Worm (Caenorhabditis elegans) whole organism, L3 larva: ENCODE measurements around the gene fbxb-95.

ENCODE experiments used
- ZK546.5 ChIP-seq: sonication (generic microtip); optimal IDR thresholded peaks from 2 replicates; lab custom pipeline; 2017; ENCODE audit warnings: missing biosample characterization, missing genetic modification characterization
- aly-2 ChIP-seq: fragments of 150-350 bp; optimal IDR thresholded peaks from 2 replicates; lab custom pipeline; 2014; ENCODE audit warnings: missing biosample characterization, missing genetic modification characterization
- ama-1 ChIP-seq: fragments of 150-350 bp; optimal IDR thresholded peaks from 2 replicates; lab custom pipeline; 2018
- ceh-16 ChIP-seq: sonication (generic microtip); optimal IDR thresholded peaks from 2 replicates; lab custom pipeline; 2017; ENCODE audit warnings: missing biosample characterization, missing genetic modification characterization
- ceh-28 ChIP-seq: fragments of 150-350 bp; optimal IDR thresholded peaks from 2 replicates; lab custom pipeline; 2014; ENCODE audit warnings: missing biosample characterization, missing genetic modification reagents, missing genetic modification characterization
- ceh-9 ChIP-seq: sonication (generic microtip); optimal IDR thresholded peaks from 2 replicates; lab custom pipeline; 2018; ENCODE audit warnings: missing biosample characterization, missing genetic modification characterization
- egl-27 ChIP-seq: sonication (generic microtip); optimal IDR thresholded peaks from 4 replicates; lab custom pipeline; 2017; ENCODE audit warnings: missing biosample characterization, missing genetic modification reagents, missing genetic modification characterization
- egl-5 ChIP-seq: fragments of 150-350 bp; optimal IDR thresholded peaks from 2 replicates; lab custom pipeline; 2017; ENCODE audit warnings: missing biosample characterization, missing genetic modification reagents, missing genetic modification characterization, inconsistent platforms
- elt-1 ChIP-seq: fragments of 150-350 bp; optimal IDR thresholded peaks from 2 replicates; lab custom pipeline; 2014; ENCODE audit warnings: missing biosample characterization, missing genetic modification characterization
- elt-2 ChIP-seq: sonication (generic microtip); optimal IDR thresholded peaks from 2 replicates; lab custom pipeline; 2016; ENCODE audit warnings: missing genetic modification reagents, mild to moderate bottlenecking, missing genetic modification characterization, missing compliant biosample characterization
- elt-3 ChIP-seq, 3 experiments: fragments of 150-350 bp in 1 of 3; sonication (generic microtip) in 2 of 3; optimal IDR thresholded peaks; 2 replicates in 2 of 3; 4 replicates in 1 of 3; lab custom pipeline; 2014 to 2017; ENCODE audit warnings: missing biosample characterization in 3 of 3, missing genetic modification characterization in 3 of 3
- fkh-2 ChIP-seq: fragments of 150-350 bp; optimal IDR thresholded peaks from 2 replicates; lab custom pipeline; 2014; ENCODE audit warnings: missing biosample characterization, missing genetic modification reagents, missing genetic modification characterization
- fos-1 ChIP-seq: fragments of 150-350 bp; optimal IDR thresholded peaks from 2 replicates; lab custom pipeline; 2014; ENCODE audit warnings: missing biosample characterization, missing genetic modification characterization
- hmg-11 ChIP-seq: sonication (generic microtip); optimal IDR thresholded peaks from 2 replicates; lab custom pipeline; 2016; ENCODE audit warnings: missing genetic modification characterization, missing compliant biosample characterization
- jun-1 ChIP-seq: fragments of 150-350 bp; optimal IDR thresholded peaks from 2 replicates; lab custom pipeline; 2014; ENCODE audit warnings: missing biosample characterization, missing genetic modification reagents, missing genetic modification characterization
- lin-39 ChIP-seq: fragments of 150-350 bp; optimal IDR thresholded peaks from 2 replicates; lab custom pipeline; 2018; ENCODE audit warnings: missing biosample characterization, missing genetic modification reagents, missing genetic modification characterization
- lsy-12 ChIP-seq: sonication (generic microtip); optimal IDR thresholded peaks from 2 replicates; lab custom pipeline; 2016; ENCODE audit warnings: mild to moderate bottlenecking, missing genetic modification characterization, missing compliant biosample characterization
- mdl-1 ChIP-seq: fragments of 150-350 bp; optimal IDR thresholded peaks from 2 replicates; lab custom pipeline; 2014; ENCODE audit warnings: missing biosample characterization, missing genetic modification characterization
- mml-1 ChIP-seq: fragments of 150-350 bp; sonication (generic microtip); optimal IDR thresholded peaks from 3 replicates; lab custom pipeline; 2014; ENCODE audit warnings: missing biosample characterization, missing genetic modification characterization
- nfya-1 ChIP-seq: sonication (generic microtip); optimal IDR thresholded peaks from 2 replicates; lab custom pipeline; 2017; ENCODE audit warnings: missing genetic modification characterization, mild to moderate bottlenecking, missing compliant biosample characterization, antibody characterized with exemption, moderate library complexity; ENCODE audit not compliant: insufficient read depth
- nhr-12 ChIP-seq: fragments of 150-350 bp; optimal IDR thresholded peaks from 2 replicates; lab custom pipeline; 2014; ENCODE audit warnings: missing biosample characterization, missing genetic modification characterization
- nhr-23 ChIP-seq: fragments of 150-350 bp; optimal IDR thresholded peaks from 2 replicates; lab custom pipeline; 2014; ENCODE audit warnings: missing biosample characterization, missing genetic modification reagents, missing genetic modification characterization
- nhr-237 ChIP-seq: fragments of 150-350 bp; optimal IDR thresholded peaks from 2 replicates; lab custom pipeline; 2014; ENCODE audit warnings: missing biosample characterization, missing genetic modification characterization
- nhr-28 ChIP-seq: fragments of 150-350 bp; optimal IDR thresholded peaks from 2 replicates; lab custom pipeline; 2014; ENCODE audit warnings: missing biosample characterization, missing genetic modification characterization
- nhr-43 ChIP-seq: sonication (generic microtip); optimal IDR thresholded peaks from 2 replicates; lab custom pipeline; 2016; ENCODE audit warnings: mild to moderate bottlenecking, missing genetic modification characterization, missing compliant biosample characterization; ENCODE audit not compliant: poor library complexity, severe bottlenecking
- nhr-67 ChIP-seq: fragments of 150-350 bp; optimal IDR thresholded peaks from 2 replicates; lab custom pipeline; 2014; ENCODE audit warnings: missing biosample characterization, missing genetic modification characterization
- nhr-76 ChIP-seq: fragments of 150-350 bp; sonication (generic microtip); optimal IDR thresholded peaks from 5 replicates; lab custom pipeline; 2014; ENCODE audit warnings: missing biosample characterization, missing genetic modification characterization
- pha-4 ChIP-seq: fragments of 150-350 bp; optimal IDR thresholded peaks from 2 replicates; lab custom pipeline; 2014; ENCODE audit warnings: missing biosample characterization, missing genetic modification reagents, missing genetic modification characterization
- pqm-1 ChIP-seq: fragments of 150-350 bp; optimal IDR thresholded peaks from 2 replicates; lab custom pipeline; 2017; ENCODE audit warnings: missing biosample characterization, missing genetic modification characterization, inconsistent platforms
- sea-2 ChIP-seq: fragments of 150-350 bp; sonication (generic microtip); optimal IDR thresholded peaks from 4 replicates; lab custom pipeline; 2014; ENCODE audit warnings: missing biosample characterization, missing genetic modification reagents, missing genetic modification characterization
- skn-1 ChIP-seq: fragments of 150-350 bp; optimal IDR thresholded peaks from 2 replicates; lab custom pipeline; 2014; ENCODE audit warnings: missing biosample characterization, missing genetic modification characterization
- snpc-4 ChIP-seq: fragments of 150-350 bp; optimal IDR thresholded peaks from 2 replicates; lab custom pipeline; 2014; ENCODE audit warnings: missing biosample characterization, missing genetic modification characterization
- tbx-2 ChIP-seq: sonication (generic microtip); optimal IDR thresholded peaks from 2 replicates; lab custom pipeline; 2016; ENCODE audit warnings: mild to moderate bottlenecking, missing genetic modification characterization, missing compliant biosample characterization
- unc-39 ChIP-seq: sonication (generic microtip); optimal IDR thresholded peaks from 4 replicates; lab custom pipeline; 2017; ENCODE audit warnings: missing biosample characterization, missing genetic modification characterization
- unc-62 ChIP-seq: fragments of 150-350 bp; sonication (generic microtip); optimal IDR thresholded peaks from 4 replicates; lab custom pipeline; 2014; ENCODE audit warnings: missing biosample characterization, missing genetic modification reagents, missing genetic modification characterization
- zag-1 ChIP-seq: fragments of 150-350 bp; optimal IDR thresholded peaks from 2 replicates; lab custom pipeline; 2014; ENCODE audit warnings: missing biosample characterization, missing genetic modification characterization
- ztf-11 ChIP-seq: fragments of 150-350 bp; optimal IDR thresholded peaks from 2 replicates; lab custom pipeline; 2014; ENCODE audit warnings: missing biosample characterization, missing genetic modification characterization
- ztf-4 ChIP-seq: fragments of 150-350 bp; optimal IDR thresholded peaks from 2 replicates; lab custom pipeline; 2014; ENCODE audit warnings: missing biosample characterization, missing genetic modification characterization

Gene fbxb-95

ce11 chrII:1850299-1850698, 3.9 kb upstream of the fbxb-95 start, which contains the start of gene fbxb-96:
fbxb-96 (minus strand) TSS chrII:1850399.
- TF ChIP-seq ztf-4 (tag; lab: Kevin White, UChicago) (no peak), nhr-67 (no peak), zag-1 (tag; lab: Kevin White, UChicago) (no peak), ZK546.5 (tag; lab: Kevin White, UChicago) (no peak), egl-27 (no peak), elt-3 (tag; optimal IDR thresholded peaks at IDR 0.05; lab: Kevin White, UChicago) (no peak), nhr-12 (tag; lab: Kevin White, UChicago) (no peak), mdl-1 (tag; lab: Kevin White, UChicago) (no peak), fkh-2 (tag; lab: Kevin White, UChicago) (no peak), nhr-237 (tag; lab: Kevin White, UChicago) (no peak), aly-2 (tag; lab: Kevin White, UChicago) (no peak), mml-1 (no peak), lin-39 (tag; lab: Kevin White, UChicago) (no peak), nhr-76 (no peak), ztf-11 (tag; lab: Kevin White, UChicago) (no peak), ceh-16 (no peak), sea-2 (GFP tag; lab: Kevin White, UChicago) (no peak)
- TF ChIP-seq, all 47 proteins: peak for 0

- TF ChIP-seq nhr-43 (tag; lab: Kevin White, UChicago): peak; percentile 64
- TF ChIP-seq elt-2 (tag; lab: Kevin White, UChicago): peak; percentile 51
- no peak for TF ChIP-seq skn-1 (tag; lab: Kevin White, UChicago)
- no peak for TF ChIP-seq mdl-1 (tag; lab: Kevin White, UChicago)
- peak in 1 of 3 experiments; percentile 28 for TF ChIP-seq elt-3 (tag; optimal IDR thresholded peaks at IDR 0.05; lab: Kevin White, UChicago)
- no peak for TF ChIP-seq ceh-9 (tag; lab: Kevin White, UChicago)
- TF ChIP-seq, all 47 proteins: peak for 3
Measured at ce11 chrII:1850840-1851294, 3.3 kb upstream of the fbxb-95 start, which contains the start of gene C52E2.3. C52E2.3 (plus strand) TSS chrII:1851244.

- TF ChIP-seq pqm-1 (tag; lab: Kevin White, UChicago): peak; percentile 99
- no peak for TF ChIP-seq egl-5 (tag; lab: Kevin White, UChicago)
- TF ChIP-seq nfya-1: no peak
- no peak for TF ChIP-seq snpc-4 (tag; lab: Kevin White, UChicago)
- TF ChIP-seq nhr-43 (tag; lab: Kevin White, UChicago): peak; percentile 85
- TF ChIP-seq nhr-67: no peak
- peak; percentile 96 for TF ChIP-seq jun-1 (tag; lab: Kevin White, UChicago)
- TF ChIP-seq egl-27: peak; percentile 44
- no peak for TF ChIP-seq unc-62
- TF ChIP-seq mdl-1 (tag; lab: Kevin White, UChicago): no peak
- TF ChIP-seq ZK546.5 (tag; lab: Kevin White, UChicago): no peak
- TF ChIP-seq mml-1: no peak
- no peak for TF ChIP-seq elt-3 (tag; optimal IDR thresholded peaks at IDR 0.05; lab: Kevin White, UChicago)
- no peak for TF ChIP-seq elt-1 (tag; lab: Kevin White, UChicago)
- no peak for TF ChIP-seq nhr-12 (tag; lab: Kevin White, UChicago)
- TF ChIP-seq elt-2 (tag; lab: Kevin White, UChicago): peak; percentile 100
- TF ChIP-seq nhr-76: no peak
- TF ChIP-seq pha-4 (tag; lab: Kevin White, UChicago): peak; percentile 52
- no peak for TF ChIP-seq zag-1 (tag; lab: Kevin White, UChicago)
- no peak for TF ChIP-seq nhr-237 (tag; lab: Kevin White, UChicago)
- no peak for TF ChIP-seq sea-2 (GFP tag; lab: Kevin White, UChicago)
- TF ChIP-seq ama-1 (lab: Kevin White, UChicago): no peak
Measured at ce11 chrII:1851716-1852115, 2.5 kb upstream of the fbxb-95 start.

DNA sequence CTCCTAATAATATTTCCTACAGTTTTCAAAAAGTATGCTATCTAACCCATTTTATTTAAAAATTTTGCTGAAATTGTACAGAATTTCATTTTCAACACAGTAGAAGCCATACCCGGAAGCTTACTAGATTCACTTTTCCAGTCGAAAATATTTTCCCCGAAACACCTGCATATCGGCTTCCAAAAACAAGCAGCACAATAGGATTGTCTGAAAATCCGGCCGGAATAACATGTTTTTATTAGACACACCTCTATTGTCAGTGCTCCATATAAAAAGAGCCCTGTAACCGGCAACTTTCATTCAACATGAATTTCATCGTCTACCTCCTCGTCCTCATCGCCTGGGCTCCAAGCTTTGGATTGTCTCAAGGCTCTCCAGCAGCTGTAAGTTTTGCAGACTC, 1.7 kb upstream of the fbxb-95 start, which contains the start of gene C52E2.2:
Gene C52E2.2, plus strand, starts transcription at position 301 of the 400 bp plus-strand sequence.
- TF ChIP-seq ZK546.5 (tag; lab: Kevin White, UChicago) (no peak), hmg-11 (tag; lab: Kevin White, UChicago) (no peak), ceh-9 (tag; lab: Kevin White, UChicago) (no peak), lsy-12 (no peak), egl-5 (tag; lab: Kevin White, UChicago) (no peak), nhr-28 (tag; lab: Kevin White, UChicago) (no peak), nhr-67 (no peak), tbx-2 (tag; lab: Kevin White, UChicago) (no peak), nhr-23 (tag; lab: Kevin White, UChicago) (no peak), unc-62 (no peak), unc-39 (tag; lab: Kevin White, UChicago) (no peak), fkh-2 (tag; lab: Kevin White, UChicago) (no peak), sea-2 (GFP tag; lab: Kevin White, UChicago) (no peak), aly-2 (tag; lab: Kevin White, UChicago) (no peak), snpc-4 (tag; lab: Kevin White, UChicago) (no peak), fos-1 (tag; lab: Kevin White, UChicago) (no peak), pqm-1 (tag; lab: Kevin White, UChicago) (no peak), ceh-28 (tag; lab: Kevin White, UChicago) (no peak), elt-3 (tag; optimal IDR thresholded peaks at IDR 0.05; lab: Kevin White, UChicago) (no peak), elt-2 (tag; lab: Kevin White, UChicago) (no peak)
